Fruit fly (Drosophila melanogaster) whole organism, prepupa: Measurements from ENCODE around the gene CG5810.

Source experiments
- Blimp-1 ChIP-seq: fragments of 200-800 bp; sonication (Bioruptor generic); optimal IDR thresholded peaks from 3 replicates; lab custom pipeline; 2017; ENCODE audit warnings: missing biosample characterization, missing genetic modification characterization, mild to moderate bottlenecking, moderate library complexity, missing genetic modification reagents
- CG10631 ChIP-seq: fragments of 200-800 bp; sonication (Bioruptor generic); optimal IDR thresholded peaks from 2 replicates; lab custom pipeline; 2016; ENCODE audit warnings: missing biosample characterization, missing genetic modification characterization
- CG11762 ChIP-seq: fragments of 200-800 bp; sonication (Bioruptor generic); optimal IDR thresholded peaks from 3 replicates; lab custom pipeline; 2016; ENCODE audit warnings: missing biosample characterization, missing genetic modification characterization; ENCODE audit not compliant: insufficient read depth
- CG15336 ChIP-seq: fragments of 200-800 bp; sonication (Bioruptor generic); IDR thresholded peaks from 2 replicates; pipeline ENCODE4 v1.3.6; 2022; ENCODE audit warnings: missing biosample characterization, missing genetic modification characterization
- CG1621 ChIP-seq: fragments of 200-800 bp; sonication (Bioruptor generic); optimal IDR thresholded peaks from 3 replicates; lab custom pipeline; 2018; ENCODE audit warnings: missing biosample characterization, mild to moderate bottlenecking, missing genetic modification characterization
- CG31627 ChIP-seq: fragments of 200-800 bp; sonication (Bioruptor generic); optimal IDR thresholded peaks from 3 replicates; lab custom pipeline; 2016; ENCODE audit warnings: missing biosample characterization, missing genetic modification characterization
- CG32006 ChIP-seq: fragments of 200-800 bp; sonication (Bioruptor generic); optimal IDR thresholded peaks from 3 replicates; lab custom pipeline; 2017; ENCODE audit warnings: missing biosample characterization, mild to moderate bottlenecking, missing genetic modification characterization
- CG4318 ChIP-seq: fragments of 200-800 bp; sonication (Bioruptor generic); optimal IDR thresholded peaks from 3 replicates; lab custom pipeline; 2017; ENCODE audit warnings: missing biosample characterization, mild to moderate bottlenecking, missing genetic modification characterization
- CG6163 ChIP-seq: fragments of 200-800 bp; sonication (Bioruptor generic); IDR thresholded peaks from 3 replicates; pipeline ENCODE4 v1.3.6; 2022; ENCODE audit warnings: missing biosample characterization, missing genetic modification characterization
- CG6792 ChIP-seq: fragments of 200-800 bp; sonication (Bioruptor generic); optimal IDR thresholded peaks from 3 replicates; lab custom pipeline; 2016; ENCODE audit warnings: missing biosample characterization, missing genetic modification characterization
- CG6808 ChIP-seq: fragments of 200-800 bp; sonication (Bioruptor generic); optimal IDR thresholded peaks from 3 replicates; lab custom pipeline; 2017; ENCODE audit warnings: missing biosample characterization, missing genetic modification characterization, mild to moderate bottlenecking, moderate library complexity, missing genetic modification reagents
- CG6854 ChIP-seq: fragments of 200-800 bp; sonication (Bioruptor generic); optimal IDR thresholded peaks from 2 replicates; lab custom pipeline; 2017; ENCODE audit warnings: missing biosample characterization, mild to moderate bottlenecking, missing genetic modification characterization
- CG7368 ChIP-seq: fragments of 200-800 bp; sonication (Bioruptor generic); optimal IDR thresholded peaks from 3 replicates; lab custom pipeline; 2016; ENCODE audit warnings: missing biosample characterization, missing genetic modification characterization
- CG8119 ChIP-seq: fragments of 200-800 bp; sonication (Bioruptor generic); IDR thresholded peaks from 3 replicates; pipeline ENCODE4 v1.3.6; 2022; ENCODE audit warnings: missing biosample characterization, missing genetic modification characterization
- CG8632 ChIP-seq: fragments of 200-800 bp; sonication (Bioruptor generic); optimal IDR thresholded peaks from 3 replicates; lab custom pipeline; 2016; ENCODE audit warnings: missing biosample characterization, missing genetic modification characterization
- Eip75B ChIP-seq: fragments of 200-800 bp; sonication (Bioruptor generic); optimal IDR thresholded peaks from 3 replicates; lab custom pipeline; 2016; ENCODE audit warnings: missing biosample characterization, missing genetic modification characterization
- Eip78C ChIP-seq: fragments of 200-800 bp; sonication (Bioruptor generic); peaks from one replicate; lab custom pipeline; 2016; ENCODE audit warnings: missing biosample characterization, missing genetic modification characterization
- Ets96B ChIP-seq: fragments of 200-800 bp; optimal IDR thresholded peaks from 2 replicates; lab custom pipeline; 2019; ENCODE audit warnings: missing biosample characterization, mild to moderate bottlenecking, missing genetic modification characterization, moderate library complexity
- Gug ChIP-seq: fragments of 200-800 bp; sonication (Bioruptor generic); IDR thresholded peaks from 2 replicates; pipeline ENCODE4 v1.3.6; 2022; ENCODE audit warnings: missing biosample characterization, missing genetic modification characterization
- Hr39 ChIP-seq: fragments of 200-800 bp; sonication (Bioruptor generic); optimal IDR thresholded peaks from 2 replicates; lab custom pipeline; 2016; ENCODE audit warnings: missing biosample characterization, missing genetic modification characterization
- Hr4 ChIP-seq: fragments of 200-800 bp; sonication (Bioruptor generic); optimal IDR thresholded peaks from 3 replicates; lab custom pipeline; 2016; ENCODE audit warnings: missing biosample characterization, missing genetic modification characterization
- Lpt ChIP-seq: fragments of 200-800 bp; sonication (Bioruptor generic); optimal IDR thresholded peaks from 3 replicates; lab custom pipeline; 2016; ENCODE audit warnings: missing biosample characterization, missing genetic modification characterization
- Met ChIP-seq: fragments of 200-800 bp; sonication (Bioruptor generic); optimal IDR thresholded peaks from 3 replicates; lab custom pipeline; 2016; ENCODE audit warnings: missing biosample characterization, missing genetic modification characterization
- OdsH ChIP-seq: fragments of 200-800 bp; sonication (Bioruptor generic); optimal IDR thresholded peaks from 3 replicates; lab custom pipeline; 2016; ENCODE audit warnings: missing biosample characterization, missing genetic modification characterization
- Smox ChIP-seq: fragments of 200-800 bp; sonication (Bioruptor generic); optimal IDR thresholded peaks from 3 replicates; lab custom pipeline; 2016; ENCODE audit warnings: missing biosample characterization, missing genetic modification characterization
- Sox14 ChIP-seq: fragments of 200-800 bp; sonication (Bioruptor generic); optimal IDR thresholded peaks from 3 replicates; lab custom pipeline; 2016; ENCODE audit warnings: missing biosample characterization, missing genetic modification characterization
- Sox15 ChIP-seq: fragments of 200-800 bp; sonication (Bioruptor generic); optimal IDR thresholded peaks from 3 replicates; lab custom pipeline; 2016; ENCODE audit warnings: missing biosample characterization, missing genetic modification characterization
- achi ChIP-seq: fragments of 200-800 bp; sonication (Bioruptor generic); optimal IDR thresholded peaks from 3 replicates; lab custom pipeline; 2016; ENCODE audit warnings: missing biosample characterization, missing genetic modification characterization
- acj6 ChIP-seq: fragments of 200-800 bp; sonication (Bioruptor generic); optimal IDR thresholded peaks from 3 replicates; lab custom pipeline; 2016; ENCODE audit warnings: missing biosample characterization, missing genetic modification characterization
- cyc ChIP-seq: fragments of 200-800 bp; sonication (Bioruptor generic); optimal IDR thresholded peaks from 3 replicates; lab custom pipeline; 2016; ENCODE audit warnings: missing biosample characterization, missing genetic modification characterization
- dac ChIP-seq: fragments of 200-800 bp; sonication (Bioruptor generic); optimal IDR thresholded peaks from 2 replicates; lab custom pipeline; 2017; ENCODE audit warnings: missing biosample characterization, mild to moderate bottlenecking, missing genetic modification characterization
- dsx ChIP-seq: fragments of 200-800 bp; optimal IDR thresholded peaks from 3 replicates; lab custom pipeline; 2019; ENCODE audit warnings: missing biosample characterization, mild to moderate bottlenecking, missing genetic modification characterization, moderate library complexity; ENCODE audit not compliant: poor library complexity, severe bottlenecking
- eg ChIP-seq: fragments of 200-800 bp; sonication (Bioruptor generic); IDR thresholded peaks from 3 replicates; pipeline ENCODE4 v1.3.6; 2022; ENCODE audit warnings: missing biosample characterization, missing genetic modification characterization
- esn ChIP-seq: fragments of 200-800 bp; sonication (Bioruptor generic); optimal IDR thresholded peaks from 2 replicates; lab custom pipeline; 2016; ENCODE audit warnings: missing biosample characterization, mild to moderate bottlenecking, missing genetic modification characterization, moderate library complexity
- fd85E ChIP-seq: fragments of 200-800 bp; sonication (Bioruptor generic); optimal IDR thresholded peaks from 3 replicates; lab custom pipeline; 2016; ENCODE audit warnings: missing biosample characterization, missing genetic modification characterization
- fkh ChIP-seq: fragments of 200-800 bp; sonication (Bioruptor generic); optimal IDR thresholded peaks from 3 replicates; lab custom pipeline; 2017; ENCODE audit warnings: missing biosample characterization, mild to moderate bottlenecking, missing genetic modification characterization, moderate library complexity
- lz ChIP-seq: fragments of 200-800 bp; sonication (Bioruptor generic); optimal IDR thresholded peaks from 3 replicates; lab custom pipeline; 2016; ENCODE audit warnings: missing biosample characterization, missing genetic modification characterization
- pdm3 ChIP-seq: fragments of 200-800 bp; sonication (Bioruptor generic); optimal IDR thresholded peaks from 3 replicates; lab custom pipeline; 2016; ENCODE audit warnings: missing biosample characterization, missing genetic modification characterization
- salr ChIP-seq, 2 experiments: fragments of 200-800 bp; sonication (Bioruptor generic); optimal IDR thresholded peaks; 3 replicates each; lab custom pipeline; 2016 to 2018; ENCODE audit warnings: missing biosample characterization in 2 of 2, missing genetic modification characterization in 2 of 2, mild to moderate bottlenecking in 1 of 2
- spab ChIP-seq: fragments of 200-800 bp; sonication (Bioruptor generic); optimal IDR thresholded peaks from 2 replicates; lab custom pipeline; 2017; ENCODE audit warnings: missing biosample characterization, mild to moderate bottlenecking, missing genetic modification characterization, missing genetic modification reagents
- svp ChIP-seq: fragments of 200-800 bp; sonication (Bioruptor generic); peaks from one replicate; lab custom pipeline; 2016; ENCODE audit warnings: missing biosample characterization, missing genetic modification characterization
- topi ChIP-seq: fragments of 200-800 bp; sonication (Bioruptor generic); optimal IDR thresholded peaks from 3 replicates; lab custom pipeline; 2016; ENCODE audit warnings: missing biosample characterization, missing genetic modification characterization
- vri ChIP-seq: fragments of 200-800 bp; sonication (Bioruptor generic); optimal IDR thresholded peaks from 3 replicates; lab custom pipeline; 2016; ENCODE audit warnings: missing biosample characterization, mild to moderate bottlenecking, missing genetic modification characterization

Gene CG5810

DNA sequence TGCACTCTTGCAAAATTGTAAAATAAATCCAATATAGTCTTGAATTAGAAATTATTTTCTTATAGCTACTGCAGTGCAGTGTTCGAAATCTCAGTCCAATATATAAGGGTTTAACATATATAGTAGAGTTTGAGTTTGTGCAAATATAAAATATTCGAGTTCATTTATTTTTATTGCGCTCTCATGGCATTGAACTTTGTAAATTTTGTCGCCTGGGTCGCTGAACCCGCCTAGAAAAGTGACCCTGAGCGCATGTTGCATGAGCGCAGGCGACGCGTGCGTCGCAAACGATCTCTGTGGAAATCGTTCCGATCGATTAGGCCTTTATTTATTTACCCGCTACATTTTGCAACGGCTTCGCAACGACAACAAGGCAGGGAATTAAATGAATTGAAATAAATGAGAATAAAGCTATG lies 36.4 kb downstream of the CG5810 start (continued):
- TF ChIP-seq Sox14 (GFP tag; lab: Kevin White, UChicago) (peak; percentile 62), vri (GFP tag; lab: Kevin White, UChicago) (no peak), CG31627 (peak; percentile 62), svp (GFP tag; lab: Kevin White, UChicago) (peak; percentile 93), lz (GFP tag; lab: Kevin White, UChicago) (peak; percentile 60), esn (peak; percentile 73), Eip78C (GFP tag; lab: Kevin White, UChicago) (peak; percentile 88), Ets96B (tag; lab: Kevin White, UChicago) (peak; percentile 59), Hr4 (peak; percentile 85), Gug (GFP tag; lab: Robert Waterston, UW) (peak; percentile 67), dac (GFP tag; lab: Kevin White, UChicago) (peak; percentile 39), Lpt (GFP tag; lab: Kevin White, UChicago) (peak; percentile 35), eg (GFP tag; lab: Robert Waterston, UW) (peak; percentile 75), Hr39 (GFP tag; lab: Kevin White, UChicago) (peak; percentile 63), cyc (GFP tag; lab: Kevin White, UChicago) (peak; percentile 37), CG8632 (GFP tag; lab: Kevin White, UChicago) (peak; percentile 72), CG15336 (GFP tag; lab: Robert Waterston, UW) (peak; percentile 88), spab (GFP tag; lab: Kevin White, UChicago) (peak; percentile 56), CG11762 (peak; percentile 63), Sox15 (GFP tag; lab: Kevin White, UChicago) (peak; percentile 25), dsx (GFP tag; lab: Kevin White, UChicago) (peak; percentile 66), OdsH (GFP tag; lab: Kevin White, UChicago) (peak; percentile 78), CG10631 (GFP tag; lab: Kevin White, UChicago) (peak; percentile 77), CG7368 (peak; percentile 31), acj6 (peak; percentile 78), Smox (GFP tag; lab: Kevin White, UChicago) (peak; percentile 56)

DNA sequence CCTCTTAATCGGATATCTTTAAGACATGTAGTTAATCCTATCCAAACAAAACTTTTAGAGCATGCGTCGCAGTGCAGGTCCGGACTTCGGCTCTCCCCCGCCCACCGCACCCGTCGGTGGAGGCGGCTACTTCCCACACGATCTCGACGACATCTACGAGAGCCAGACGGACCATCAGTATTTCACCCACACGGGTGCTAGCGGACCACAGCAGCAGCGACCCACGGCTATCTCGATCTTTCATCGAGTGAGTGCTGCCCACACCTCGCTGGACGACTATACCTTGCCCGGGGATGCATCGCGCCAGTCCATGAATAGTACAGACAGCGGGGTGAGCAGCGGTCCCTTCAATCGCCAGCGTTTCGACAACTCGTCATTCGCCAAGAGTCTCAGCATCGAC lies 38.0 kb downstream of the CG5810 start:
- TF ChIP-seq CG6792 = no peak
- TF ChIP-seq svp (GFP tag; lab: Kevin White, UChicago) = peak; percentile 78
- TF ChIP-seq CG31627 = no peak

DNA sequence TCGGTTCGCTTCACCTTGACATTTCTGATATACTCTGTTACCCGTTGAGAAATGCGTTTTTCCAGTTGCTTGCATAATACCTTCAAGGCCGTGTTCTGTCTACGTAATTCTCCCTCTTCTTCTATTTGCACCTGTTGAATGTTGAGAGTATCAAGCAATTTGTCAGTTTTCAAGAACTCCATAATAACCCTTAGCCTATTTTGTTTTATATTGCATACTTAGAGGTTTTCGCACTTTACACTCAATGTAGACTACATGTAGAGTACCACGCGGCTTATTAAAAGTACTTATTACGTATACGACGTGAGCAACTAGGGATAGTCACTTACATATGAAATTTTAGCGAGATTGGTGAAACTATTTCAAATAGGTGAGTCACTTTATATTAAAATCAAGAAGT lies 39.6 kb downstream of the CG5810 start:
- TF ChIP-seq svp (GFP tag; lab: Kevin White, UChicago) (peak; percentile 74), Met (GFP tag; lab: Kevin White, UChicago) (no peak), Eip78C (GFP tag; lab: Kevin White, UChicago) (peak; percentile 52), CG1621 (no peak), CG8632 (GFP tag; lab: Kevin White, UChicago) (no peak), vri (GFP tag; lab: Kevin White, UChicago) (peak; percentile 82), salr (GFP tag; optimal IDR thresholded peaks at IDR 0.05; lab: Kevin White, UChicago) (no peak), Sox14 (GFP tag; lab: Kevin White, UChicago) (peak; percentile 28), Smox (GFP tag; lab: Kevin White, UChicago) (no peak)

DNA sequence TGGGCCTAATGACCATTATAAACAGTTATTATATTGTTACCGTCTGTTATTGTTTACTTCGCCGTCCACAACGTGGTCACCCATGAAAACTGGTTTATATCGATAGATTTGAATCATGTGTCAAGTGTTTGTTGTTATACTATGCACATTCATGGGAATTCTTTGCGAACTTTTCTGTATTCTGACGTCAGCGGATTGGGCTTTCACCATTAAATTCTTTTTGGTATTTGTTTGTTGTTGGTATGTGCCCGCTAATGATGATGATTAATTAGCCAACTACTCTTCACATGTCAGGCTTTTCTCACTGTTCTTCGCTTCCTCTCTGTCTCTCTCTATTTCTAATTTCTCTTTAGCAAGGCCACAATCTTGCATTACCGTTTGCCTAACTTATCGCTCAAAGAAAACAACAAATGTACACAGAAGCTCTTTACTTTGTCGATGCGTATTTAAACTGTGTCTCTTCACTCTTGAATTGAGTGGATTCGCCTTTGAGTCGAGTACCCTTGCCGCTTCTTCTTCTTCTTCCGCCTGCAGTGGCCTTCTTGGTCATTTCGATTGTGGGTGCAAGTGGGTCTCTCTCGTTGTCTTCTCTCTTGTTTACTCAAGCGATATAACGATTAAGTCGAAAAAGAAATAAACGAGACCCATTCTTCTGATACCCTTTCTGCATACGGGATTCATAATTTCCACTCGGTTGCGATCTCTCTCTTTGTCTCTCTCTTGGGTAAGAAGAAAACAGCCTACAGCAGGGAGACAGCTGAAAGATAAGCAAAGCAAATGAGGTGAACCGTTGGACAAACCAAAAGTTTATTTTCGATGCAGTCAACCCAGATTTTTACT lies 40.3 kb downstream of the CG5810 start:
- TF ChIP-seq Blimp-1 (GFP tag; lab: Kevin White, UChicago) = no peak
- no peak for TF ChIP-seq CG6854 (GFP tag; lab: Kevin White, UChicago)
- TF ChIP-seq CG8119 (GFP tag; lab: Robert Waterston, UW) = peak; percentile 25; the same call in 2 of the 3 replicates
- TF ChIP-seq CG6792 = no peak
- no peak for TF ChIP-seq OdsH (GFP tag; lab: Kevin White, UChicago)
- TF ChIP-seq Met (GFP tag; lab: Kevin White, UChicago) = no peak
- TF ChIP-seq Smox (GFP tag; lab: Kevin White, UChicago) = no peak
- no peak for TF ChIP-seq CG4318
- no peak for TF ChIP-seq Eip75B (GFP tag; lab: Kevin White, UChicago)
- TF ChIP-seq eg (GFP tag; lab: Robert Waterston, UW) = no peak; the same call in 2 of the 3 replicates
- TF ChIP-seq acj6 = no peak
- TF ChIP-seq CG8632 (GFP tag; lab: Kevin White, UChicago) = no peak
- TF ChIP-seq dsx (GFP tag; lab: Kevin White, UChicago) = no peak
- no peak for TF ChIP-seq CG6808 (GFP tag; lab: Kevin White, UChicago)
- TF ChIP-seq achi (GFP tag; lab: Kevin White, UChicago) = no peak
- TF ChIP-seq CG10631 (GFP tag; lab: Kevin White, UChicago) = no peak
- no peak for TF ChIP-seq CG32006
- peak; percentile 36; the same call in 1 of the 3 replicates for TF ChIP-seq CG6163 (GFP tag; lab: Robert Waterston, UW)
- peak; percentile 6; the same call in 1 of the 2 replicates for TF ChIP-seq CG15336 (GFP tag; lab: Robert Waterston, UW)
- no peak for TF ChIP-seq topi (GFP tag; lab: Kevin White, UChicago)
- TF ChIP-seq fd85E (GFP tag; lab: Kevin White, UChicago) = no peak
- no peak for TF ChIP-seq pdm3 (GFP tag; lab: Kevin White, UChicago)
- peak; percentile 41 for TF ChIP-seq fkh (GFP tag; lab: Kevin White, UChicago)
